Worm (Caenorhabditis elegans) whole organism, L4/young adult: ENCODE measurements around the gene H39E20.1.

Source experiments
- W03F9.2 ChIP-seq: fragments of 150-350 bp; optimal IDR thresholded peaks from 2 replicates; lab custom pipeline; 2014; ENCODE audit warnings: missing biosample characterization, missing genetic modification characterization
- dao-5 ChIP-seq: sonication (generic microtip); optimal IDR thresholded peaks from 2 replicates; lab custom pipeline; 2016; ENCODE audit warnings: missing genotype, missing genetic modification characterization, moderate library complexity, missing compliant biosample characterization
- him-1 ChIP-seq: sonication (generic microtip); optimal IDR thresholded peaks from 2 replicates; lab custom pipeline; 2016; ENCODE audit warnings: missing genotype, missing genetic modification reagents, missing genetic modification characterization, missing compliant biosample characterization

- TF ChIP-seq W03F9.2 (no peak), him-1 (tag; lab: Kevin White, UChicago) (no peak), dao-5 (no peak)
Observed at ce11 chrX:1370736-1371281, 26.6 kb downstream of the H39E20.1 start, which contains the start of gene F56C3.7.
